Fruit fly (Drosophila melanogaster) whole organism, prepupa: ENCODE data around the gene Dredd.

Source experiments
- Blimp-1 ChIP-seq: fragments of 200-800 bp; sonication (Bioruptor generic); optimal IDR thresholded peaks from 3 replicates; lab custom pipeline; 2017; ENCODE audit warnings: missing biosample characterization, missing genetic modification characterization, mild to moderate bottlenecking, moderate library complexity, missing genetic modification reagents
- CG11762 ChIP-seq: fragments of 200-800 bp; sonication (Bioruptor generic); optimal IDR thresholded peaks from 3 replicates; lab custom pipeline; 2016; ENCODE audit warnings: missing biosample characterization, missing genetic modification characterization; ENCODE audit not compliant: insufficient read depth
- CG11902 ChIP-seq: fragments of 200-800 bp; sonication (Bioruptor generic); optimal IDR thresholded peaks from 3 replicates; lab custom pipeline; 2016; ENCODE audit warnings: missing biosample characterization, missing genetic modification characterization
- CG15336 ChIP-seq: fragments of 200-800 bp; sonication (Bioruptor generic); IDR thresholded peaks from 2 replicates; pipeline ENCODE4 v1.3.6; 2022; ENCODE audit warnings: missing biosample characterization, missing genetic modification characterization
- CG1621 ChIP-seq: fragments of 200-800 bp; sonication (Bioruptor generic); optimal IDR thresholded peaks from 3 replicates; lab custom pipeline; 2018; ENCODE audit warnings: missing biosample characterization, mild to moderate bottlenecking, missing genetic modification characterization
- CG31627 ChIP-seq: fragments of 200-800 bp; sonication (Bioruptor generic); optimal IDR thresholded peaks from 3 replicates; lab custom pipeline; 2016; ENCODE audit warnings: missing biosample characterization, missing genetic modification characterization
- CG34406 ChIP-seq: fragments of 200-800 bp; sonication (Bioruptor generic); optimal IDR thresholded peaks from 3 replicates; lab custom pipeline; 2016; ENCODE audit warnings: missing biosample characterization, missing genetic modification characterization
- CG4318 ChIP-seq: fragments of 200-800 bp; sonication (Bioruptor generic); optimal IDR thresholded peaks from 3 replicates; lab custom pipeline; 2017; ENCODE audit warnings: missing biosample characterization, mild to moderate bottlenecking, missing genetic modification characterization
- CG6163 ChIP-seq: fragments of 200-800 bp; sonication (Bioruptor generic); IDR thresholded peaks from 3 replicates; pipeline ENCODE4 v1.3.6; 2022; ENCODE audit warnings: missing biosample characterization, missing genetic modification characterization
- CG6792 ChIP-seq: fragments of 200-800 bp; sonication (Bioruptor generic); optimal IDR thresholded peaks from 3 replicates; lab custom pipeline; 2016; ENCODE audit warnings: missing biosample characterization, missing genetic modification characterization
- CG8119 ChIP-seq: fragments of 200-800 bp; sonication (Bioruptor generic); IDR thresholded peaks from 3 replicates; pipeline ENCODE4 v1.3.6; 2022; ENCODE audit warnings: missing biosample characterization, missing genetic modification characterization
- CG8319 ChIP-seq: fragments of 200-800 bp; sonication (Bioruptor generic); optimal IDR thresholded peaks from 3 replicates; lab custom pipeline; 2016; ENCODE audit warnings: missing biosample characterization, missing genetic modification characterization
- CG9139 ChIP-seq: fragments of 200-800 bp; sonication (Bioruptor generic); optimal IDR thresholded peaks from 3 replicates; lab custom pipeline; 2017; ENCODE audit warnings: missing biosample characterization, mild to moderate bottlenecking, missing genetic modification characterization
- Eip78C ChIP-seq: fragments of 200-800 bp; sonication (Bioruptor generic); peaks from one replicate; lab custom pipeline; 2016; ENCODE audit warnings: missing biosample characterization, missing genetic modification characterization
- Eip93F ChIP-seq: fragments of 200-800 bp; sonication (Bioruptor generic); optimal IDR thresholded peaks from 2 replicates; lab custom pipeline; 2016; ENCODE audit warnings: missing biosample characterization, mild to moderate bottlenecking, missing genetic modification characterization
- Ets21C ChIP-seq: fragments of 200-800 bp; sonication (Bioruptor generic); optimal IDR thresholded peaks from 3 replicates; lab custom pipeline; 2016; ENCODE audit warnings: missing biosample characterization, missing genetic modification characterization
- Ets96B ChIP-seq: fragments of 200-800 bp; optimal IDR thresholded peaks from 2 replicates; lab custom pipeline; 2019; ENCODE audit warnings: missing biosample characterization, mild to moderate bottlenecking, missing genetic modification characterization, moderate library complexity
- Hr38 ChIP-seq: sonication (Bioruptor generic); optimal IDR thresholded peaks from 2 replicates; lab custom pipeline; 2016; ENCODE audit warnings: missing biosample characterization, missing genetic modification characterization
- Hr4 ChIP-seq: fragments of 200-800 bp; sonication (Bioruptor generic); optimal IDR thresholded peaks from 3 replicates; lab custom pipeline; 2016; ENCODE audit warnings: missing biosample characterization, missing genetic modification characterization
- Lpt ChIP-seq: fragments of 200-800 bp; sonication (Bioruptor generic); optimal IDR thresholded peaks from 3 replicates; lab custom pipeline; 2016; ENCODE audit warnings: missing biosample characterization, missing genetic modification characterization
- Met ChIP-seq: fragments of 200-800 bp; sonication (Bioruptor generic); optimal IDR thresholded peaks from 3 replicates; lab custom pipeline; 2016; ENCODE audit warnings: missing biosample characterization, missing genetic modification characterization
- Smox ChIP-seq: fragments of 200-800 bp; sonication (Bioruptor generic); optimal IDR thresholded peaks from 3 replicates; lab custom pipeline; 2016; ENCODE audit warnings: missing biosample characterization, missing genetic modification characterization
- Sox102F ChIP-seq: fragments of 200-800 bp; sonication (Bioruptor generic); optimal IDR thresholded peaks from 2 replicates; lab custom pipeline; 2016; ENCODE audit warnings: missing biosample characterization, mild to moderate bottlenecking, missing genetic modification characterization
- Sox15 ChIP-seq: fragments of 200-800 bp; sonication (Bioruptor generic); optimal IDR thresholded peaks from 3 replicates; lab custom pipeline; 2016; ENCODE audit warnings: missing biosample characterization, missing genetic modification characterization
- achi ChIP-seq: fragments of 200-800 bp; sonication (Bioruptor generic); optimal IDR thresholded peaks from 3 replicates; lab custom pipeline; 2016; ENCODE audit warnings: missing biosample characterization, missing genetic modification characterization
- cyc ChIP-seq: fragments of 200-800 bp; sonication (Bioruptor generic); optimal IDR thresholded peaks from 3 replicates; lab custom pipeline; 2016; ENCODE audit warnings: missing biosample characterization, missing genetic modification characterization
- dac ChIP-seq: fragments of 200-800 bp; sonication (Bioruptor generic); optimal IDR thresholded peaks from 2 replicates; lab custom pipeline; 2017; ENCODE audit warnings: missing biosample characterization, mild to moderate bottlenecking, missing genetic modification characterization
- dsx ChIP-seq: fragments of 200-800 bp; optimal IDR thresholded peaks from 3 replicates; lab custom pipeline; 2019; ENCODE audit warnings: missing biosample characterization, mild to moderate bottlenecking, missing genetic modification characterization, moderate library complexity; ENCODE audit not compliant: poor library complexity, severe bottlenecking
- eg ChIP-seq: fragments of 200-800 bp; sonication (Bioruptor generic); IDR thresholded peaks from 3 replicates; pipeline ENCODE4 v1.3.6; 2022; ENCODE audit warnings: missing biosample characterization, missing genetic modification characterization
- esn ChIP-seq: fragments of 200-800 bp; sonication (Bioruptor generic); optimal IDR thresholded peaks from 2 replicates; lab custom pipeline; 2016; ENCODE audit warnings: missing biosample characterization, mild to moderate bottlenecking, missing genetic modification characterization, moderate library complexity
- fd85E ChIP-seq: fragments of 200-800 bp; sonication (Bioruptor generic); optimal IDR thresholded peaks from 3 replicates; lab custom pipeline; 2016; ENCODE audit warnings: missing biosample characterization, missing genetic modification characterization
- lz ChIP-seq: fragments of 200-800 bp; sonication (Bioruptor generic); optimal IDR thresholded peaks from 3 replicates; lab custom pipeline; 2016; ENCODE audit warnings: missing biosample characterization, missing genetic modification characterization
- spab ChIP-seq: fragments of 200-800 bp; sonication (Bioruptor generic); optimal IDR thresholded peaks from 2 replicates; lab custom pipeline; 2017; ENCODE audit warnings: missing biosample characterization, mild to moderate bottlenecking, missing genetic modification characterization, missing genetic modification reagents
- ss ChIP-seq, 2 experiments: fragments of 200-800 bp; sonication (Bioruptor generic); optimal IDR thresholded peaks; 2 replicates in 1 of 2; 3 replicates in 1 of 2; lab custom pipeline; 2017 to 2018; ENCODE audit warnings: mild to moderate bottlenecking in 2 of 2, missing biosample characterization in 2 of 2, missing genetic modification characterization in 2 of 2, moderate library complexity in 1 of 2
- svp ChIP-seq: fragments of 200-800 bp; sonication (Bioruptor generic); peaks from one replicate; lab custom pipeline; 2016; ENCODE audit warnings: missing biosample characterization, missing genetic modification characterization
- topi ChIP-seq: fragments of 200-800 bp; sonication (Bioruptor generic); optimal IDR thresholded peaks from 3 replicates; lab custom pipeline; 2016; ENCODE audit warnings: missing biosample characterization, missing genetic modification characterization
- vri ChIP-seq: fragments of 200-800 bp; sonication (Bioruptor generic); optimal IDR thresholded peaks from 3 replicates; lab custom pipeline; 2016; ENCODE audit warnings: missing biosample characterization, mild to moderate bottlenecking, missing genetic modification characterization

The Dredd gene

DNA sequence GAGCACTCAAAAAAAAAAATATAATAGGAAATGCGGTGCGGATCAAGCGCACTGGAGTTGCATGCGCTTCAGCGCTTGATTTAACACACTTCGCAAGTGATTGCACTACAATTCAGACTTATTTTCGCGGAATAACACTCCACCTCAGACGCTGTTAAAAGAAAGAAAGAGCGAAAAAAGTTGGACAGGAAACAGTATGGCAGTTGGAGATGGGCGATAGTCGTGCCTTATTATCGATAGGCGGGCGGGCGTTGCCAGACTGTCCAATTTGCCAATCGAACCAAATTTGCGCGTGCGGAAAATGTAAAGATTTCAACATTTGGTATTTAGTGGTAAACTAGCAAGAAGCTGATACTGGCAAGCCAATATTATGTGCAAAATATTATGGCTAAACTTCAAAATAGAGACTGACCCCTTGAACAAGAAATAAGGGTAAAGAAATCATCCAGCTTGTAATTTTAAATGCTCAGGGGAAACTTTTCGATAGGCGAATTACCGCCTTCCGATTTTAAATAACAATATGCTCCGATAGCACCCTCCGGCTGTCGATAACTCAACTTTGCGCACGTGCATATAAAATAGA lies 6.0 kb downstream of the Dredd start, which contains the start of the genes RpL36 and Mybbp1A (continued):
- TF ChIP-seq CG31627 (GFP tag; lab: Kevin White, UChicago) (peak; percentile 66), dac (GFP tag; lab: Kevin White, UChicago) (peak; percentile 44), CG11762 (GFP tag; lab: Kevin White, UChicago) (peak; percentile 29), esn (peak; percentile 75), CG8319 (GFP tag; lab: Kevin White, UChicago) (no peak), achi (peak; percentile 66), Hr38 (GFP tag; lab: Kevin White, UChicago) (no peak), dsx (no peak), CG4318 (no peak), Met (GFP tag; lab: Kevin White, UChicago) (no peak), CG1621 (tag; lab: Kevin White, UChicago) (peak; percentile 40), vri (GFP tag; lab: Kevin White, UChicago) (no peak), Eip93F (no peak), CG8119 (GFP tag; lab: Robert Waterston, UW) (peak; percentile 58)

DNA sequence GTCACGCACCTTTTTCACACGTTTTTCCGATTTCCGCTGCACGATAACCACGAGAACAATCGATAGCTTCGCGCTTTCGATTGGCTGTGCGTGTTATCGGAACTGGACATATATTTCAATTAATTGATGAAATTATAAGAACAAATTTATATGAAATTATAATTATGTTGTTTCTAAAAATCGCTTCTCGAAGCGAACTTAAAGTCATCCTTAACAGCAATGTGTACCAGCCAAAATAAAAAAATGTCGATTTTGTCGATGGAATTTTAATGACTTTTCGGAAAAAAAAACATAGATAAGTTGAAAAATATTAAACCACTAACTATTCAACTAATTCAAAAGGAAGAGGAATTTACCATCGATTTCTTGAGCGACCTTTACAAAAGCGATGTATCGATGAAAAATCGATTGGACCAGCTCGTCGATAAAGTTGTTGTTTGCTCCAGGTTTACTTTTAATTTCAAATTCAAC lies 10.2 kb downstream of the Dredd start, which contains the start of the genes CG13364 and Hinfp:
CG13364 (minus strand) TSS at position 47 of the 471 bp plus-strand sequence.
Hinfp (plus strand) TSS at position 386 of the 471 bp plus-strand sequence.
- TF ChIP-seq topi (GFP tag; lab: Kevin White, UChicago) (peak; percentile 6), Eip78C (GFP tag; lab: Kevin White, UChicago) (peak; percentile 73), CG11902 (no peak), svp (GFP tag; lab: Kevin White, UChicago) (peak; percentile 47), dsx (no peak), eg (GFP tag; lab: Robert Waterston, UW) (no peak), achi (no peak), CG6792 (no peak), CG8319 (GFP tag; lab: Kevin White, UChicago) (no peak), Eip93F (no peak), CG31627 (GFP tag; lab: Kevin White, UChicago) (no peak), ss (GFP tag; optimal IDR thresholded peaks at IDR 0.05; lab: Kevin White, UChicago) (peak in 1 of 2 experiments; percentile 18), spab (GFP tag; lab: Kevin White, UChicago) (no peak), CG34406 (GFP tag; lab: Kevin White, UChicago) (no peak), lz (GFP tag; lab: Kevin White, UChicago) (peak; percentile 12), Hr4 (no peak), dac (GFP tag; lab: Kevin White, UChicago) (no peak), esn (peak; percentile 3)

DNA sequence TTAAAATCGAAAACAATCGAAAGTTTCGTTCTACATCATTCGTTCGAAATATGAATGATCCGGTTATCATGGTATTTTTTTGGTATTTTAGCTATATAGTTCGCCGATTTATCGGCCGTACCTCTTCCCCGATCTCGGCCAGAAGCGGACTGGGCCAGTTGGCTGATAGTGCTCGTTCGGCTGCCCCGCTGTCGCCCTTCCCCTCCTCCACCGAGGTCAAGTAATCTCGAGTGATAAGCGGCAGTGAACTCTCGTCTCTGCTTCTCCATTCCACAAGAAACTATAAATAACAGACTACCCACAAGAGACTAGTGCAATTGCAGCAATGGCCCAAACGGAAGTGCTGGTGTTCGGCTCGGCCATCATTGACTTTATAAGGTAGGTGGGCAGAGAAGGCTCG lies 12.0 kb downstream of the Dredd start, which contains the start of gene CG13369:
CG13369 (plus strand) TSS at position 112 of the 400 bp plus-strand sequence.
- TF ChIP-seq Ets21C (GFP tag; lab: Kevin White, UChicago) (no peak), Smox (no peak), achi (no peak), Sox15 (GFP tag; lab: Kevin White, UChicago) (no peak), CG6163 (no peak), Sox102F (no peak), Hr38 (GFP tag; lab: Kevin White, UChicago) (no peak), Lpt (GFP tag; lab: Kevin White, UChicago) (no peak), CG15336 (GFP tag; lab: Robert Waterston, UW) (no peak), Eip78C (GFP tag; lab: Kevin White, UChicago) (no peak), fd85E (GFP tag; lab: Kevin White, UChicago) (no peak), cyc (no peak), Ets96B (no peak), spab (GFP tag; lab: Kevin White, UChicago) (no peak), CG9139 (GFP tag; lab: Kevin White, UChicago) (no peak), eg (GFP tag; lab: Robert Waterston, UW) (no peak), Blimp-1 (no peak)
